Worm (Caenorhabditis elegans) whole organism, L3 larva: Measurements from ENCODE around the gene C04H5.7.

Experiments
- R02D3.7 ChIP-seq: fragments of 150-350 bp; optimal IDR thresholded peaks from 2 replicates; lab custom pipeline; 2014; ENCODE audit warnings: missing biosample characterization, missing genetic modification characterization
- ceh-82 ChIP-seq: fragments of 150-350 bp; optimal IDR thresholded peaks from 2 replicates; lab custom pipeline; 2014; ENCODE audit warnings: missing biosample characterization, missing genetic modification characterization
- egl-27 ChIP-seq: sonication (generic microtip); optimal IDR thresholded peaks from 4 replicates; lab custom pipeline; 2017; ENCODE audit warnings: missing biosample characterization, missing genetic modification reagents, missing genetic modification characterization
- lin-15B ChIP-seq: fragments of 150-350 bp; optimal IDR thresholded peaks from 2 replicates; lab custom pipeline; 2014; ENCODE audit warnings: missing biosample characterization, missing genetic modification characterization
- lin-39 ChIP-seq: fragments of 150-350 bp; optimal IDR thresholded peaks from 2 replicates; lab custom pipeline; 2018; ENCODE audit warnings: missing biosample characterization, missing genetic modification reagents, missing genetic modification characterization
- nhr-11 ChIP-seq: fragments of 150-350 bp; optimal IDR thresholded peaks from 2 replicates; lab custom pipeline; 2014; ENCODE audit warnings: missing biosample characterization, missing genetic modification characterization
- nhr-23 ChIP-seq: fragments of 150-350 bp; optimal IDR thresholded peaks from 2 replicates; lab custom pipeline; 2014; ENCODE audit warnings: missing biosample characterization, missing genetic modification reagents, missing genetic modification characterization
- nhr-237 ChIP-seq: fragments of 150-350 bp; optimal IDR thresholded peaks from 2 replicates; lab custom pipeline; 2014; ENCODE audit warnings: missing biosample characterization, missing genetic modification characterization
- nhr-76 ChIP-seq: fragments of 150-350 bp; sonication (generic microtip); optimal IDR thresholded peaks from 5 replicates; lab custom pipeline; 2014; ENCODE audit warnings: missing biosample characterization, missing genetic modification characterization
- pha-4 ChIP-seq: fragments of 150-350 bp; optimal IDR thresholded peaks from 2 replicates; lab custom pipeline; 2014; ENCODE audit warnings: missing biosample characterization, missing genetic modification reagents, missing genetic modification characterization
- unc-39 ChIP-seq: sonication (generic microtip); optimal IDR thresholded peaks from 4 replicates; lab custom pipeline; 2017; ENCODE audit warnings: missing biosample characterization, missing genetic modification characterization
- zag-1 ChIP-seq: fragments of 150-350 bp; optimal IDR thresholded peaks from 2 replicates; lab custom pipeline; 2014; ENCODE audit warnings: missing biosample characterization, missing genetic modification characterization
- ztf-11 ChIP-seq: fragments of 150-350 bp; optimal IDR thresholded peaks from 2 replicates; lab custom pipeline; 2014; ENCODE audit warnings: missing biosample characterization, missing genetic modification characterization

ce11 chrII:14587407-14587806 is 49.7 kb downstream of the C04H5.7 start, which contains the start of gene C01G12.5:
- TF ChIP-seq lin-15B (no peak), zag-1 (tag; lab: Kevin White, UChicago) (no peak), nhr-237 (tag; lab: Kevin White, UChicago) (no peak), nhr-11 (tag; lab: Kevin White, UChicago) (no peak), egl-27 (no peak), lin-39 (tag; lab: Kevin White, UChicago) (no peak), R02D3.7 (tag; lab: Kevin White, UChicago) (no peak), unc-39 (tag; lab: Kevin White, UChicago) (no peak), ceh-82 (tag; lab: Kevin White, UChicago) (no peak), pha-4 (no peak), nhr-76 (tag; lab: Kevin White, UChicago) (no peak), ztf-11 (tag; lab: Kevin White, UChicago) (no peak), nhr-23 (no peak)
